Worm (Caenorhabditis elegans) whole organism, L2 larva: Measurements from ENCODE around the gene T26G10.4.

Source experiments
- C34F6.9 ChIP-seq: fragments of 150-350 bp; optimal IDR thresholded peaks from 2 replicates; lab custom pipeline; 2014; ENCODE audit warnings: missing biosample characterization, missing genetic modification characterization
- R02D3.7 ChIP-seq: fragments of 150-350 bp; optimal IDR thresholded peaks from 2 replicates; lab custom pipeline; 2014; ENCODE audit warnings: missing biosample characterization, missing genetic modification characterization
- Y55F3AM.14 ChIP-seq: fragments of 200-800 bp; sonication (Bioruptor generic); optimal IDR thresholded peaks from 2 replicates; lab custom pipeline; 2018; ENCODE audit warnings: mild to moderate bottlenecking, missing genetic modification characterization, missing compliant biosample characterization
- alr-1 ChIP-seq: fragments of 150-350 bp; optimal IDR thresholded peaks from 2 replicates; lab custom pipeline; 2014; ENCODE audit warnings: missing biosample characterization, missing genetic modification characterization
- aly-2 ChIP-seq: fragments of 150-350 bp; optimal IDR thresholded peaks from 2 replicates; lab custom pipeline; 2014; ENCODE audit warnings: missing biosample characterization, missing genetic modification characterization
- ama-1 ChIP-seq: fragments of 150-350 bp; optimal IDR thresholded peaks from 2 replicates; lab custom pipeline; 2018; ENCODE audit warnings: inconsistent platforms
- ceh-16 ChIP-seq: fragments of 150-350 bp; optimal IDR thresholded peaks from 2 replicates; lab custom pipeline; 2014; ENCODE audit warnings: missing biosample characterization, missing genetic modification characterization
- dmd-4 ChIP-seq: sonication (generic microtip); optimal IDR thresholded peaks from 2 replicates; lab custom pipeline; 2017; ENCODE audit warnings: missing biosample characterization, missing genetic modification characterization
- egl-27 ChIP-seq: sonication (generic microtip); optimal IDR thresholded peaks from 3 replicates; lab custom pipeline; 2017; ENCODE audit warnings: missing biosample characterization, missing genetic modification reagents, missing genetic modification characterization
- elt-1 ChIP-seq: fragments of 150-350 bp; optimal IDR thresholded peaks from 2 replicates; lab custom pipeline; 2014; ENCODE audit warnings: missing biosample characterization, missing genetic modification characterization
- fos-1 ChIP-seq: fragments of 150-350 bp; optimal IDR thresholded peaks from 2 replicates; lab custom pipeline; 2014; ENCODE audit warnings: missing biosample characterization, missing genetic modification characterization
- gmeb-1 ChIP-seq: fragments of 150-350 bp; optimal IDR thresholded peaks from 2 replicates; lab custom pipeline; 2014; ENCODE audit warnings: missing biosample characterization, missing genetic modification characterization
- lsy-2 ChIP-seq, 2 experiments: fragments of 150-350 bp in 1 of 2; sonication (generic microtip) in 1 of 2; optimal IDR thresholded peaks; 2 replicates each; lab custom pipeline; 2014 to 2017; ENCODE audit warnings: missing biosample characterization in 2 of 2, missing genetic modification characterization in 2 of 2
- mab-5 ChIP-seq: fragments of 150-350 bp; optimal IDR thresholded peaks from 2 replicates; lab custom pipeline; 2014; ENCODE audit warnings: missing biosample characterization, missing genetic modification characterization
- mbf-1 ChIP-seq: sonication (generic microtip); optimal IDR thresholded peaks from 2 replicates; lab custom pipeline; 2017; ENCODE audit warnings: missing biosample characterization, missing genetic modification characterization
- mdl-1 ChIP-seq, 2 experiments: fragments of 150-350 bp in 1 of 2; sonication (generic microtip) in 1 of 2; optimal IDR thresholded peaks; 2 replicates each; lab custom pipeline; 2017; ENCODE audit warnings: missing biosample characterization in 2 of 2, missing genetic modification characterization in 2 of 2
- nhr-10 ChIP-seq: sonication (generic microtip); optimal IDR thresholded peaks from 2 replicates; lab custom pipeline; 2017; ENCODE audit warnings: missing biosample characterization, missing genetic modification characterization
- nhr-11 ChIP-seq: fragments of 150-350 bp; optimal IDR thresholded peaks from 2 replicates; lab custom pipeline; 2014; ENCODE audit warnings: missing biosample characterization, missing genetic modification characterization
- nhr-12 ChIP-seq: fragments of 150-350 bp; optimal IDR thresholded peaks from 2 replicates; lab custom pipeline; 2014; ENCODE audit warnings: missing biosample characterization, missing genetic modification characterization
- nhr-23 ChIP-seq: fragments of 150-350 bp; optimal IDR thresholded peaks from 2 replicates; lab custom pipeline; 2014; ENCODE audit warnings: missing biosample characterization, missing genetic modification reagents, missing genetic modification characterization
- nhr-237 ChIP-seq: fragments of 150-350 bp; optimal IDR thresholded peaks from 2 replicates; lab custom pipeline; 2014; ENCODE audit warnings: missing biosample characterization, missing genetic modification characterization
- nhr-25 ChIP-seq: fragments of 150-350 bp; sonication (generic microtip); optimal IDR thresholded peaks from 3 replicates; lab custom pipeline; 2014; ENCODE audit warnings: missing biosample characterization, missing genetic modification characterization
- nhr-6 ChIP-seq: fragments of 150-350 bp; optimal IDR thresholded peaks from 2 replicates; lab custom pipeline; 2014; ENCODE audit warnings: missing biosample characterization, missing genetic modification characterization
- nhr-77 ChIP-seq: fragments of 150-350 bp; optimal IDR thresholded peaks from 2 replicates; lab custom pipeline; 2014; ENCODE audit warnings: missing biosample characterization, missing genetic modification characterization
- peb-1 ChIP-seq: fragments of 150-350 bp; optimal IDR thresholded peaks from 2 replicates; lab custom pipeline; 2014; ENCODE audit warnings: missing biosample characterization, missing genetic modification characterization
- sem-4 ChIP-seq: fragments of 150-350 bp; optimal IDR thresholded peaks from 2 replicates; lab custom pipeline; 2014; ENCODE audit warnings: missing biosample characterization, missing genetic modification reagents, missing genetic modification characterization
- snpc-4 ChIP-seq: fragments of 150-350 bp; optimal IDR thresholded peaks from 2 replicates; lab custom pipeline; 2014; ENCODE audit warnings: missing biosample characterization, missing genetic modification characterization
- unc-55 ChIP-seq: fragments of 150-350 bp; sonication (generic microtip); optimal IDR thresholded peaks from 3 replicates; lab custom pipeline; 2014; ENCODE audit warnings: missing biosample characterization, missing genetic modification reagents, missing genetic modification characterization
- ztf-4 ChIP-seq: fragments of 150-350 bp; optimal IDR thresholded peaks from 2 replicates; lab custom pipeline; 2014; ENCODE audit warnings: missing biosample characterization, missing genetic modification characterization

The T26G10.4 gene

ce11 chrIII:9408304-9408703 lies 12.0 kb upstream of the T26G10.4 start:
- TF ChIP-seq snpc-4 (tag; lab: Kevin White, UChicago), result peak; percentile 92
- TF ChIP-seq unc-55 (GFP tag; lab: Kevin White, UChicago), result peak; percentile 48

ce11 chrIII:9413340-9413739 lies 7.0 kb upstream of the T26G10.4 start, which contains the start of gene T26G10.3:
Gene T26G10.3, minus strand, starts transcription at chrIII:9413440.
- no peak for TF ChIP-seq nhr-237
- no peak for TF ChIP-seq mab-5 (tag; lab: Kevin White, UChicago)
- TF ChIP-seq dmd-4 (tag; lab: Kevin White, UChicago), result no peak
- TF ChIP-seq aly-2 (tag; lab: Kevin White, UChicago), result no peak

ce11 chrIII:9426301-9426700 lies 6.0 kb downstream of the T26G10.4 start, which contains the start of gene T26G10.5:
Gene T26G10.5, minus strand, starts transcription at chrIII:9426401.
- TF ChIP-seq mab-5 (tag; lab: Kevin White, UChicago) (no peak), gmeb-1 (tag; lab: Kevin White, UChicago) (no peak), egl-27 (tag; lab: Kevin White, UChicago) (no peak), nhr-23 (no peak), ceh-16 (no peak), lsy-2 (tag; optimal IDR thresholded peaks at IDR 0.05; lab: Kevin White, UChicago) (no peak)

- TF ChIP-seq sem-4 (tag; lab: Kevin White, UChicago) (no peak), alr-1 (tag; lab: Kevin White, UChicago) (no peak), R02D3.7 (no peak), egl-27 (tag; lab: Kevin White, UChicago) (no peak), aly-2 (tag; lab: Kevin White, UChicago) (no peak), ztf-4 (tag; lab: Kevin White, UChicago) (no peak), mab-5 (tag; lab: Kevin White, UChicago) (no peak), peb-1 (tag; lab: Kevin White, UChicago) (no peak), gmeb-1 (tag; lab: Kevin White, UChicago) (no peak), dmd-4 (tag; lab: Kevin White, UChicago) (no peak), nhr-12 (tag; lab: Kevin White, UChicago) (no peak), mbf-1 (tag; lab: Kevin White, UChicago) (no peak), ama-1 (no peak), mdl-1 (tag; optimal IDR thresholded peaks at IDR 0.05; lab: Kevin White, UChicago) (no peak)
These were observed 13.3 kb downstream of the T26G10.4 start, which contains the start of gene cpar-1 for ce11 chrIII:9433576-9434107. Gene cpar-1, plus strand, starts transcription at chrIII:9434057.

ce11 chrIII:9434999-9435398 lies 14.7 kb downstream of the T26G10.4 start:
- no peak for TF ChIP-seq mab-5 (tag; lab: Kevin White, UChicago)
- TF ChIP-seq, all 48 proteins: peak for 0

ce11 chrIII:9439399-9439798 lies 19.1 kb downstream of the T26G10.4 start, which contains the start of gene F54C8.1:
Gene F54C8.1, plus strand, starts transcription at chrIII:9439699.
- TF ChIP-seq R02D3.7 (no peak), sem-4 (tag; lab: Kevin White, UChicago) (no peak), nhr-77 (tag; lab: Kevin White, UChicago) (no peak), lsy-2 (tag; optimal IDR thresholded peaks at IDR 0.05; lab: Kevin White, UChicago) (no peak), alr-1 (tag; lab: Kevin White, UChicago) (no peak), fos-1 (tag; lab: Kevin White, UChicago) (no peak), ceh-16 (no peak), ztf-4 (tag; lab: Kevin White, UChicago) (no peak), nhr-10 (no peak), peb-1 (tag; lab: Kevin White, UChicago) (no peak), dmd-4 (tag; lab: Kevin White, UChicago) (no peak), mab-5 (tag; lab: Kevin White, UChicago) (no peak), C34F6.9 (tag; lab: Kevin White, UChicago) (no peak), nhr-25 (tag; lab: Kevin White, UChicago) (no peak), egl-27 (tag; lab: Kevin White, UChicago) (no peak), nhr-237 (no peak), nhr-11 (no peak), Y55F3AM.14 (GFP tag; lab: Kevin White, UChicago) (no peak)
- TF ChIP-seq, all 48 proteins: peak for 0

- TF ChIP-seq nhr-6 (tag; lab: Kevin White, UChicago) (peak; percentile 19), ama-1 (peak; percentile 31), sem-4 (tag; lab: Kevin White, UChicago) (peak; percentile 7), elt-1 (no peak)
- TF ChIP-seq, all 48 proteins: peak for 3
These were observed 20.8 kb downstream of the T26G10.4 start, which contains the start of gene emb-30 for ce11 chrIII:9441133-9441532. Gene emb-30, minus strand, starts transcription at chrIII:9441460.
